Fruit fly (Drosophila melanogaster): Measurements from ENCODE around the gene by.

by gene

dm6 chr3R:9559413-9560014, 26.7 kb upstream of the by start, which contains the start of the genes AP-1mu and MBD-like (continued):
- TF ChIP-seq CG15073 (GFP tag; optimal IDR thresholded peaks at IDR 0.05) (no peak), Elba2 (GFP tag; optimal IDR thresholded peaks at IDR 0.05) (peak; percentile 99), CG9215 (GFP tag; IDR thresholded peaks at IDR 0.05) (peak; percentile 66), CG11723 (GFP tag; optimal IDR thresholded peaks at IDR 0.05) (peak; percentile 15), CG10321 (GFP tag; IDR thresholded peaks at IDR 0.05) (no peak), ind (GFP tag; optimal IDR thresholded peaks at IDR 0.05) (peak; percentile 70), corto (GFP tag; optimal IDR thresholded peaks at IDR 0.05) (no peak), cad (GFP tag; optimal IDR thresholded peaks at IDR 0.05) (no peak), CG8924 (tag; optimal IDR thresholded peaks at IDR 0.05) (peak; percentile 63), Hmx (GFP tag; optimal IDR thresholded peaks at IDR 0.05) (peak; percentile 27), Hr51 (GFP tag; optimal IDR thresholded peaks at IDR 0.05) (peak in 1 of 2 experiments; percentile 65), CG17361 (GFP tag; IDR thresholded peaks at IDR 0.05) (peak; percentile 76), vnd (GFP tag; IDR thresholded peaks at IDR 0.05; ENCODE audit: partially characterized antibody) (no peak), luna (GFP tag; optimal IDR thresholded peaks at IDR 0.05) (peak; percentile 57), Hand (GFP tag; optimal IDR thresholded peaks at IDR 0.05) (no peak), Ets97D (GFP tag; optimal IDR thresholded peaks at IDR 0.05) (peak; percentile 61), CG17186 (GFP tag; optimal IDR thresholded peaks at IDR 0.05) (peak; percentile 77), pb (GFP tag; optimal IDR thresholded peaks at IDR 0.05) (peak; percentile 9), Awh (GFP tag; IDR thresholded peaks at IDR 0.05) (no peak), CG7745 (tag; optimal IDR thresholded peaks at IDR 0.05) (no peak), CG6683 (GFP tag; optimal IDR thresholded peaks at IDR 0.05) (no peak), Sry-β (GFP tag; optimal IDR thresholded peaks at IDR 0.05) (peak; percentile 76), ash1 (GFP tag; optimal IDR thresholded peaks at IDR 0.05) (no peak), CG14441 (GFP tag; IDR thresholded peaks at IDR 0.05) (peak; percentile 50), trh (GFP tag; optimal IDR thresholded peaks at IDR 0.05) (no peak), Taf1 (GFP tag; IDR thresholded peaks at IDR 0.05) (peak; percentile 48; the same call in 1 of the 2 replicates), CG4360 (GFP tag; IDR thresholded peaks at IDR 0.05) (peak; percentile 99), CG12219 (GFP tag; optimal IDR thresholded peaks at IDR 0.05) (no peak), CG2120 (GFP tag; optimal IDR thresholded peaks at IDR 0.05) (peak; percentile 86), CG8281 (tag; optimal IDR thresholded peaks at IDR 0.05) (no peak), Fer1 (GFP tag; optimal IDR thresholded peaks at IDR 0.05) (peak; percentile 1), crc (GFP tag; optimal IDR thresholded peaks at IDR 0.05) (peak; percentile 30), Kr (GFP tag; optimal IDR thresholded peaks at IDR 0.05) (no peak), CG7928 (GFP tag; optimal IDR thresholded peaks at IDR 0.05) (peak; percentile 6), hkb (optimal IDR thresholded peaks at IDR 0.05) (peak; percentile 88), hkb (GFP tag; IDR thresholded peaks at IDR 0.05) (0 out of 2 replicates have a peak, but pooled peaks have one; percentile 42), zfh2 (GFP tag; optimal IDR thresholded peaks at IDR 0.05) (peak; percentile 81), sob (GFP tag; IDR thresholded peaks at IDR 0.05) (peak; percentile 60), NK7.1 (GFP tag; optimal IDR thresholded peaks at IDR 0.05) (no peak), Dek (tag; optimal IDR thresholded peaks at IDR 0.05) (peak; percentile 50), sug (tag; optimal IDR thresholded peaks at IDR 0.05) (peak; percentile 70), nom (GFP tag; optimal IDR thresholded peaks at IDR 0.05) (no peak), Meics (GFP tag; optimal IDR thresholded peaks at IDR 0.05) (peak; percentile 48), CG11093 (GFP tag; IDR thresholded peaks at IDR 0.05) (peak; percentile 44; the same call in 1 of the 3 replicates), repo (GFP tag; optimal IDR thresholded peaks at IDR 0.05) (no peak), CG6765 (GFP tag; optimal IDR thresholded peaks at IDR 0.05) (peak; percentile 33), Opbp (GFP tag; IDR thresholded peaks at IDR 0.05; ENCODE audit: partially characterized antibody) (no peak), ham (GFP tag; IDR thresholded peaks at IDR 0.05) (no peak), Blimp-1 (GFP tag; optimal IDR thresholded peaks at IDR 0.05) (peak; percentile 0), CG7839 (tag; optimal IDR thresholded peaks at IDR 0.05) (peak; percentile 62)
